Fruit fly (Drosophila melanogaster) whole organism, pupa: ENCODE data around the gene CG13244.

Source experiments
- CG10348 ChIP-seq: fragments of 200-800 bp; sonication (Bioruptor generic); IDR thresholded peaks from 2 replicates; pipeline ENCODE4 v1.3.6; 2022; ENCODE audit warnings: missing biosample characterization, missing genetic modification characterization
- CG12605 ChIP-seq: fragments of 200-800 bp; sonication (Bioruptor generic); IDR thresholded peaks from 2 replicates; pipeline ENCODE4 v1.3.6; 2022; ENCODE audit warnings: missing biosample characterization, missing genetic modification characterization
- CG13204 ChIP-seq: fragments of 200-800 bp; sonication (Bioruptor generic); optimal IDR thresholded peaks from 2 replicates; lab custom pipeline; 2018; ENCODE audit warnings: missing biosample characterization, mild to moderate bottlenecking, missing genetic modification characterization, moderate library complexity
- CG14655 ChIP-seq: fragments of 200-800 bp; sonication (Bioruptor generic); optimal IDR thresholded peaks from 3 replicates; lab custom pipeline; 2017; ENCODE audit warnings: mild to moderate bottlenecking, missing biosample characterization, missing genetic modification reagents, missing genetic modification characterization
- CG15710 ChIP-seq: fragments of 200-800 bp; sonication (Bioruptor generic); optimal IDR thresholded peaks from 2 replicates; lab custom pipeline; 2018; ENCODE audit warnings: missing biosample characterization, mild to moderate bottlenecking, missing genetic modification characterization, moderate library complexity
- CG17806 ChIP-seq: fragments of 200-800 bp; sonication (Bioruptor generic); optimal IDR thresholded peaks from 2 replicates; lab custom pipeline; 2018; ENCODE audit warnings: missing biosample characterization, mild to moderate bottlenecking, missing genetic modification characterization, moderate library complexity
- CG32121 ChIP-seq: fragments of 200-800 bp; sonication (Bioruptor generic); IDR thresholded peaks from 2 replicates; pipeline ENCODE4 v1.3.6; 2022; ENCODE audit warnings: missing biosample characterization, missing genetic modification characterization
- CG34367 ChIP-seq: fragments of 200-800 bp; sonication (Bioruptor generic); optimal IDR thresholded peaks from 2 replicates; lab custom pipeline; 2018; ENCODE audit warnings: missing biosample characterization, mild to moderate bottlenecking, missing genetic modification characterization
- CG4496 ChIP-seq: fragments of 200-800 bp; sonication (Bioruptor generic); IDR thresholded peaks from 3 replicates; pipeline ENCODE4 v1.3.6; 2022; ENCODE audit warnings: missing biosample characterization, missing genetic modification characterization
- CG8159 ChIP-seq: fragments of 200-800 bp; sonication (Bioruptor generic); optimal IDR thresholded peaks from 3 replicates; lab custom pipeline; 2018; ENCODE audit warnings: missing biosample characterization, mild to moderate bottlenecking, missing genetic modification characterization, moderate library complexity
- CG8301 ChIP-seq: fragments of 200-800 bp; sonication (Bioruptor generic); optimal IDR thresholded peaks from 2 replicates; lab custom pipeline; 2018; ENCODE audit warnings: missing biosample characterization, mild to moderate bottlenecking, missing genetic modification characterization
- CG9948 ChIP-seq: fragments of 200-800 bp; sonication (Bioruptor generic); optimal IDR thresholded peaks from 2 replicates; lab custom pipeline; 2018; ENCODE audit warnings: missing biosample characterization, mild to moderate bottlenecking, missing genetic modification characterization, moderate library complexity
- D1 ChIP-seq: fragments of 200-800 bp; sonication (Bioruptor generic); optimal IDR thresholded peaks from 2 replicates; lab custom pipeline; 2018; ENCODE audit warnings: missing biosample characterization, mild to moderate bottlenecking, missing genetic modification characterization, moderate library complexity
- EcR ChIP-seq: fragments of 200-800 bp; sonication (Bioruptor generic); optimal IDR thresholded peaks from 3 replicates; lab custom pipeline; 2019; ENCODE audit warnings: missing biosample characterization, missing genetic modification characterization, mild to moderate bottlenecking, moderate library complexity, missing genetic modification reagents
- Pif1A ChIP-seq: fragments of 200-800 bp; sonication (Bioruptor generic); optimal IDR thresholded peaks from 3 replicates; lab custom pipeline; 2016; ENCODE audit warnings: missing biosample characterization, missing genetic modification characterization
- Pif1B ChIP-seq: fragments of 200-800 bp; sonication (Bioruptor generic); optimal IDR thresholded peaks from 3 replicates; lab custom pipeline; 2016; ENCODE audit warnings: missing biosample characterization, missing genetic modification characterization
- Snoo ChIP-seq: fragments of 200-800 bp; sonication (Bioruptor generic); optimal IDR thresholded peaks from 3 replicates; lab custom pipeline; 2017; ENCODE audit warnings: missing biosample characterization, mild to moderate bottlenecking, missing genetic modification characterization, inconsistent platforms
- fd96Ca ChIP-seq: fragments of 200-800 bp; sonication (Bioruptor generic); IDR thresholded peaks from 3 replicates; pipeline ENCODE4 v1.3.6; 2022; ENCODE audit warnings: missing biosample characterization, missing genetic modification characterization
- gl ChIP-seq: fragments of 200-800 bp; sonication (Bioruptor generic); optimal IDR thresholded peaks from 2 replicates; lab custom pipeline; 2018; ENCODE audit warnings: missing biosample characterization, mild to moderate bottlenecking, missing genetic modification characterization
- rn ChIP-seq: fragments of 200-800 bp; sonication (Bioruptor generic); IDR thresholded peaks from 2 replicates; pipeline ENCODE4 v1.3.6; 2022; ENCODE audit warnings: missing biosample characterization, missing genetic modification characterization

Gene CG13244

DNA sequence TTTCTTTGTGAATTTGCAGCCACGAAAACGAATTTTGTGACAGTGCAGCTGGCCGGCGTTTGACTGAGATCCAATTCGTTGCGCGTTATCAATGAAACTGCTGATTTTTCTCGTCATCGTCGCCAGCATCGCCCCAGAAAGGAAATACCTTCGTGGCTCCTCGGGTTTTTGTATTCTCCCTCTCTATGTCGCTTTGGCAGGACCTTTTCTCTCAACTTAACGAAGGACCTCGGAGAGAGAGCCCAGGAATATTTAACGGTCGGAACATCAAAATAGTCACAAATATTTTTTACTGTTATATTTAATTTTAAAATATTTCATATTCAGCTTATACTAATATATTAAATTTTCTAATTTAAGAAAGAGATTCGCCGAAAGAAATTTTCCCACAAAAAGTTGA lies 45.6 kb downstream of the CG13244 start, which contains the start of gene beat-Ib:
beat-Ib (minus strand) TSS at position 101 of the 400 bp plus-strand sequence.
- TF ChIP-seq CG14655 (no peak), CG13204 (GFP tag; lab: Kevin White, UChicago) (no peak), D1 (tag; lab: Kevin White, UChicago) (no peak), Pif1B (no peak), CG15710 (tag; lab: Kevin White, UChicago) (no peak), CG4496 (GFP tag; lab: Robert Waterston, UW) (no peak), Snoo (tag; lab: Kevin White, UChicago) (no peak), CG8159 (tag; lab: Kevin White, UChicago) (no peak), CG12605 (GFP tag; lab: Robert Waterston, UW) (no peak), CG32121 (GFP tag; lab: Robert Waterston, UW) (no peak), rn (GFP tag; lab: Robert Waterston, UW) (no peak), gl (no peak), CG10348 (GFP tag; lab: Robert Waterston, UW) (no peak), CG34367 (tag; lab: Kevin White, UChicago) (no peak), fd96Ca (no peak), CG8301 (tag; lab: Kevin White, UChicago) (no peak), Pif1A (GFP tag; lab: Kevin White, UChicago) (no peak), CG17806 (tag; lab: Kevin White, UChicago) (no peak), CG9948 (tag; lab: Kevin White, UChicago) (no peak), EcR (GFP tag; lab: Kevin White, UChicago) (no peak)
